Worm (Caenorhabditis elegans): ENCODE data around the gene K02A6.1.

The K02A6.1 gene

ce11 chrX:8231858-8232257 lies 12.3 kb downstream of the K02A6.1 start, which contains the start of gene K02A6.3 (continued):
- no peak for TF ChIP-seq sptf-1 (tag; optimal IDR thresholded peaks at IDR 0.05)
- TF ChIP-seq ces-1 (GFP tag; optimal IDR thresholded peaks at IDR 0.05): no peak
- TF ChIP-seq ceh-8 (GFP tag; optimal IDR thresholded peaks at IDR 0.05): no peak
- TF ChIP-seq nhr-47 (tag; optimal IDR thresholded peaks at IDR 0.05): peak; percentile 89
- TF ChIP-seq ceh-88 (GFP tag; IDR thresholded peaks at IDR 0.05): peak; percentile 76
- no peak for TF ChIP-seq unc-30 (tag; optimal IDR thresholded peaks at IDR 0.05)
- peak; percentile 98 for TF ChIP-seq nhr-71 (tag; optimal IDR thresholded peaks at IDR 0.05)
- TF ChIP-seq elt-2 (tag; optimal IDR thresholded peaks at IDR 0.05): peak; percentile 81
- peak; percentile 96 for TF ChIP-seq nhr-90 (tag; optimal IDR thresholded peaks at IDR 0.05; ENCODE audit: poor library complexity)
- peak; percentile 1 for TF ChIP-seq egl-13 (tag; optimal IDR thresholded peaks at IDR 0.05)
- peak; percentile 77 for TF ChIP-seq fos-1 (tag; optimal IDR thresholded peaks at IDR 0.05)
- no peak for TF ChIP-seq hlh-17 (GFP tag; optimal IDR thresholded peaks at IDR 0.05; ENCODE audit: borderline replicate concordance)
- TF ChIP-seq swsn-7 (tag; optimal IDR thresholded peaks at IDR 0.05): peak; percentile 88
- no peak for TF ChIP-seq nhr-12 (tag; optimal IDR thresholded peaks at IDR 0.05)
- no peak for TF ChIP-seq aly-2 (tag; optimal IDR thresholded peaks at IDR 0.05)
- TF ChIP-seq dsc-1 (tag; optimal IDR thresholded peaks at IDR 0.05): peak; percentile 61
- TF ChIP-seq alr-1 (tag; optimal IDR thresholded peaks at IDR 0.05; ENCODE audit: borderline replicate concordance): no peak
- peak; percentile 99 for TF ChIP-seq nhr-85 (tag)
- no peak for TF ChIP-seq tlp-1 (tag; optimal IDR thresholded peaks at IDR 0.05)
- TF ChIP-seq efl-1 (optimal IDR thresholded peaks at IDR 0.05): peak; percentile 43 to 60
- peak; percentile 35 to 91 for TF ChIP-seq efl-1 (GFP tag; optimal IDR thresholded peaks at IDR 0.05 in 1 of 2)
- peak; percentile 95 for TF ChIP-seq tbx-2 (tag; optimal IDR thresholded peaks at IDR 0.05)
- TF ChIP-seq unc-130 (tag; optimal IDR thresholded peaks at IDR 0.05): peak; percentile 91
- peak; percentile 25 to 55 (median 40) for TF ChIP-seq dpl-1 (GFP tag; optimal IDR thresholded peaks at IDR 0.05)
- TF ChIP-seq nhr-11 (tag; optimal IDR thresholded peaks at IDR 0.05): peak; percentile 18
- peak; percentile 82 for TF ChIP-seq mep-1 (tag; optimal IDR thresholded peaks at IDR 0.05)
- TF ChIP-seq ztf-11 (tag; optimal IDR thresholded peaks at IDR 0.05): no peak
- no peak for TF ChIP-seq pqm-1 (tag; optimal IDR thresholded peaks at IDR 0.05)
- TF ChIP-seq nhr-76 (tag; optimal IDR thresholded peaks at IDR 0.05): no peak
- peak in 1 of 2 experiments; percentile 26 for TF ChIP-seq egl-27 (tag; optimal IDR thresholded peaks at IDR 0.05)
- TF ChIP-seq mdl-1 (tag; optimal IDR thresholded peaks at IDR 0.05): peak; percentile 81 to 100

DNA sequence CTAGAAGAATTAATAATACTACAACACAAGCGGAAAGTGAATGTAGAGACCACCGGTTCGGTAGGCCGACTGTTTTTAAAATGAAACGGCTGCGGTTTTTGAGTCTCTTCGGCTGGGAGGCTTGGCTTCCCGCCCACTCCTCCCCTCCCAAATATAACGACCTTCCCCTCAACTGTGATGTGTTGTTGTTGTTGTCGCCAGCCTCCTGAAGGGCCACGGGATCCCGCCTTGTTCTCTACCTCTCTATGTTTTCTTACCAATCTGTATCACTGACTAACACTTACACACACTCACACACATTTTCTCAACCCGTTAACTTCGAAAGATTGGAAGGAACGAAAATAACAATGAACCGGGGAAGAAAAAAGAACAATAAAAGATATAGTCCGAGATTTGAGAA lies 14.0 kb downstream of the K02A6.1 start:
- TF ChIP-seq ceh-8 (GFP tag; optimal IDR thresholded peaks at IDR 0.05) (no peak), xbp-1 (tag; optimal IDR thresholded peaks at IDR 0.05) (no peak), ztf-4 (tag; optimal IDR thresholded peaks at IDR 0.05) (no peak), unc-98 (GFP tag; IDR thresholded peaks at IDR 0.05) (no peak), lin-14 (GFP tag; optimal IDR thresholded peaks at IDR 0.05) (peak; percentile 58), C04F5.9 (tag; optimal IDR thresholded peaks at IDR 0.05) (no peak), nhr-85 (tag) (peak; percentile 78), rnt-1 (tag; optimal IDR thresholded peaks at IDR 0.05) (no peak), zip-4 (GFP tag; optimal IDR thresholded peaks at IDR 0.05) (no peak), sptf-1 (tag; optimal IDR thresholded peaks at IDR 0.05) (no peak), nhr-11 (tag; optimal IDR thresholded peaks at IDR 0.05) (no peak), mep-1 (tag; optimal IDR thresholded peaks at IDR 0.05) (no peak), snpc-4 (tag; optimal IDR thresholded peaks at IDR 0.05) (no peak), nhr-20 (tag; optimal IDR thresholded peaks at IDR 0.05) (peak; percentile 39), ceh-88 (GFP tag; IDR thresholded peaks at IDR 0.05) (no peak), ztf-11 (tag; optimal IDR thresholded peaks at IDR 0.05) (no peak), mdl-1 (tag; optimal IDR thresholded peaks at IDR 0.05) (peak in 1 of 2 experiments; percentile 4), hlh-4 (tag; optimal IDR thresholded peaks at IDR 0.05) (no peak), nhr-19 (GFP tag; conservative IDR thresholded peaks at IDR 0.05) (no peak), efl-3 (GFP tag; optimal IDR thresholded peaks at IDR 0.05) (no peak), unc-130 (tag; optimal IDR thresholded peaks at IDR 0.05) (peak; percentile 24), nhr-76 (tag; optimal IDR thresholded peaks at IDR 0.05) (no peak), lir-3 (tag; optimal IDR thresholded peaks at IDR 0.05; ENCODE audit: poor library complexity) (no peak), tlp-1 (tag; optimal IDR thresholded peaks at IDR 0.05) (no peak), nhr-237 (tag; optimal IDR thresholded peaks at IDR 0.05) (no peak), C34B4.2 (tag; optimal IDR thresholded peaks at IDR 0.05) (no peak), snu-23 (GFP tag; optimal IDR thresholded peaks at IDR 0.05) (peak; percentile 31), isw-1 (GFP tag; IDR thresholded peaks at IDR 0.05) (no peak), nhr-90 (tag; optimal IDR thresholded peaks at IDR 0.05; ENCODE audit: poor library complexity) (peak; percentile 5), lin-35 (GFP tag; optimal IDR thresholded peaks at IDR 0.05) (peak in 1 of 2 experiments; percentile 18), ama-1 (optimal IDR thresholded peaks at IDR 0.05) (no peak), unc-62 (GFP tag; optimal IDR thresholded peaks at IDR 0.05) (no peak), nhr-71 (tag; optimal IDR thresholded peaks at IDR 0.05) (peak; percentile 54), tbx-2 (tag; optimal IDR thresholded peaks at IDR 0.05) (no peak)

All from whole organism, L1 larva.